Worm (Caenorhabditis elegans): ENCODE measurements around the gene R13A5.7.

DNA sequence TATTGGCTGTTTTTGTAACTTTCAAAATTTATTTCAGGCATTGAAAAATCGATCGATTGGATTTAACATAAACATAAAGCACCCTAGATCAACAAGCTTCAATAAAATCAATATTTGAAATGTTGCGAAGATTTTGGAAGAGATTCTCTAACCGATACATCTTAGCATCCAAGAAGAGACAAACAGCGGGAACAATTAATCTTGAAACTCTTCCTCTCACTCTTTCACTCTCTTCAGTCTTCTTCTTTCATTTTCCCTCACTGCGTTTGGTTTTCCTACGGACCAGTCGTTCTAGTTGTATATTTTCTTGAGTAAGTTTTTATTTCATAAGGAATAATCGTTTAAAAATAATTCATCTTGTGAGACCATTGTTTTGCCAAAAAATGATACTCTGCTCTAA lies 36.9 kb downstream of the R13A5.7 start:
- TF ChIP-seq egl-18 (GFP tag; IDR thresholded peaks at IDR 0.05) (no peak), lin-26 (GFP tag; IDR thresholded peaks at IDR 0.05) (no peak), nfya-1 (tag; optimal IDR thresholded peaks at IDR 0.05; ENCODE audit: borderline replicate concordance, insufficient read depth) (no peak), unc-130 (GFP tag; optimal IDR thresholded peaks at IDR 0.05) (no peak), repo-1 (tag; optimal IDR thresholded peaks at IDR 0.05) (no peak), dpl-1 (GFP tag; optimal IDR thresholded peaks at IDR 0.05) (no peak), fkh-3 (tag; optimal IDR thresholded peaks at IDR 0.05) (no peak), rec-8 (tag; optimal IDR thresholded peaks at IDR 0.05) (no peak), F57C9.4 (tag; optimal IDR thresholded peaks at IDR 0.05) (no peak)
